Worm (Caenorhabditis elegans): ENCODE measurements around the gene exp-1.

exp-1 gene

ce11 chrII:6181337-6181736 lies 20.4 kb upstream of the exp-1 start:
- TF ChIP-seq T22C8.4 (GFP tag; IDR thresholded peaks at IDR 0.05) (no peak), flt-1 (GFP tag; IDR thresholded peaks at IDR 0.05) (no peak), med-1 (GFP tag; optimal IDR thresholded peaks at IDR 0.05; ENCODE audit: insufficient read depth) (no peak), ztf-23 (GFP tag; IDR thresholded peaks at IDR 0.05) (no peak)

DNA sequence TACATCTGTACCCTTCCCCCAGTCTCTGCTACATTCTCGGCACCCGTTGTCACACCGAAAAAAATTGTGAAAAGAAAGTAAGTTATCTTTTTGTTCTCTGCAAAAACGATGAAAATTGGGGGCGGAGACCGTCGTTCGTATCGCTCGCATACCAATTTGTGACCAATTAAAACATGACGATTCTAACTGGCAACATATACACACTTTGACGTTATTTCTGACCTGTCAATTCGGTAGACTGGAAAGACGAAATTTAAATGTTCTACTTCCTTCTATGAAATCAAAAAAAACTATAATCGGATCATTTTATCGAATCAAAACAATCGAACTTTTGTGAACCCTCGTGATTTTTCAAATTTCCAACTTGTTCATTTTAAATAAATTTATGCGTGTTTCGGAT lies 19.7 kb upstream of the exp-1 start:
- no peak for TF ChIP-seq T22C8.4 (GFP tag; IDR thresholded peaks at IDR 0.05)
- no peak for TF ChIP-seq med-1 (GFP tag; optimal IDR thresholded peaks at IDR 0.05; ENCODE audit: insufficient read depth)
- no peak for TF ChIP-seq tab-1 (GFP tag; IDR thresholded peaks at IDR 0.05)
- no peak for TF ChIP-seq ref-1 (GFP tag; conservative IDR thresholded peaks at IDR 0.05)
- TF ChIP-seq ztf-29 (GFP tag; IDR thresholded peaks at IDR 0.05): no peak

- TF ChIP-seq ztf-23 (GFP tag; IDR thresholded peaks at IDR 0.05): no peak
- TF ChIP-seq klf-2 (GFP tag; conservative IDR thresholded peaks at IDR 0.05): no peak
- TF ChIP-seq med-1 (GFP tag; optimal IDR thresholded peaks at IDR 0.05; ENCODE audit: insufficient read depth): no peak
- no peak for TF ChIP-seq ref-1 (GFP tag; conservative IDR thresholded peaks at IDR 0.05)
- TF ChIP-seq flt-1 (GFP tag; IDR thresholded peaks at IDR 0.05): no peak
- TF ChIP-seq cog-1 (tag; optimal IDR thresholded peaks at IDR 0.05): no peak
Observed at ce11 chrII:6179531-6179930, 18.6 kb upstream of the exp-1 start, which contains the start of gene F40H3.1. Gene F40H3.1, plus strand, starts transcription at chrII:6179831.

ce11 chrII:6178743-6179129 lies 17.8 kb upstream of the exp-1 start:
- no peak for TF ChIP-seq klf-2 (GFP tag; conservative IDR thresholded peaks at IDR 0.05)
- TF ChIP-seq tab-1 (GFP tag; IDR thresholded peaks at IDR 0.05): no peak
- TF ChIP-seq ref-1 (GFP tag; conservative IDR thresholded peaks at IDR 0.05): no peak
- TF ChIP-seq ztf-23 (GFP tag; IDR thresholded peaks at IDR 0.05): no peak
- TF ChIP-seq flt-1 (GFP tag; IDR thresholded peaks at IDR 0.05): no peak
- no peak for TF ChIP-seq ztf-29 (GFP tag; IDR thresholded peaks at IDR 0.05)
- TF ChIP-seq T22C8.4 (GFP tag; IDR thresholded peaks at IDR 0.05): no peak

DNA sequence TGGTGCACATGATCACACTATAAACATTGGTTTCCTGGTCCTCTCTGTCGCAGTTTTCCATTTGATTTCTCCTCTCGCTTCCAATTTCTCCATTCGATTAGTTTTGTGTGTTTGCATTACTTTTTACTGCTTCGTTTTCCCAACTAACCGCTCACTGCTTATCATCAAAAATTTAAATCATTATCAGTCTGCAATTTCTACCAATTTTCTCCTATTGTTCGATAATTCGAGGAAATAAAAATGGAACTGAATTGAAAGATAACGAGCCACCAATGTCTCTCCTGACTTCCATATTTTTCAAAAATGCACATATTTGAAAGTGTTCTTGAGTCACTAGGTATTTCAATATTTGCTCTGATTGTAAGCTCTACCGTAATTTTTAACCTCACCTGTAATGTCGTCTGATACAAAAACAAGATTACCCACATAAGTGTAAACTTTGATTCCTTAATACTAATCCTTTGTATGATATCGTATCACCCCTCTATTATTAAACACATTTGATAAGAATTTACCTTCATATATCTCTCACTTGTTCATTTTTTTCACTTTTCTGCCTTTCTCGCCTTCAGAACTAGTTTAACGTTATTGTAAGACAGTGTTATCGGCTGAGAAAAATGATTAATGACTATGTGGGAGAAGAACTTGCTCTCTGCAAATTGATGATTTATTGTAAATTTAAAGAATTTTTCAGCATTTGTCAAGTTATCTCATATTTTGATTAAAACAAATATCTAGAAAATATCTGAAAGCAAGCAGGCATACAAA lies 17.3 kb upstream of the exp-1 start:
- no peak for TF ChIP-seq ztf-23 (GFP tag; IDR thresholded peaks at IDR 0.05)
- no peak for TF ChIP-seq T22C8.4 (GFP tag; IDR thresholded peaks at IDR 0.05)
- TF ChIP-seq cog-1 (tag; optimal IDR thresholded peaks at IDR 0.05): no peak
- no peak for TF ChIP-seq tab-1 (GFP tag; IDR thresholded peaks at IDR 0.05)
- TF ChIP-seq med-1 (GFP tag; optimal IDR thresholded peaks at IDR 0.05; ENCODE audit: insufficient read depth): no peak
- TF ChIP-seq flt-1 (GFP tag; IDR thresholded peaks at IDR 0.05): no peak
- no peak for TF ChIP-seq ztf-29 (GFP tag; IDR thresholded peaks at IDR 0.05)
- TF ChIP-seq ref-1 (GFP tag; conservative IDR thresholded peaks at IDR 0.05): no peak
- TF ChIP-seq klf-2 (GFP tag; conservative IDR thresholded peaks at IDR 0.05): no peak

ce11 chrII:6176154-6176897 lies 15.4 kb upstream of the exp-1 start:
- TF ChIP-seq tab-1 (GFP tag; IDR thresholded peaks at IDR 0.05) (no peak), T22C8.4 (GFP tag; IDR thresholded peaks at IDR 0.05) (no peak), klf-2 (GFP tag; conservative IDR thresholded peaks at IDR 0.05) (no peak), med-1 (GFP tag; optimal IDR thresholded peaks at IDR 0.05; ENCODE audit: insufficient read depth) (no peak)

ce11 chrII:6175027-6175426 lies 14.1 kb upstream of the exp-1 start:
- TF ChIP-seq cog-1 (tag; optimal IDR thresholded peaks at IDR 0.05) (no peak), med-1 (GFP tag; optimal IDR thresholded peaks at IDR 0.05; ENCODE audit: insufficient read depth) (no peak), ztf-23 (GFP tag; IDR thresholded peaks at IDR 0.05) (no peak), ref-1 (GFP tag; conservative IDR thresholded peaks at IDR 0.05) (no peak), ztf-29 (GFP tag; IDR thresholded peaks at IDR 0.05) (no peak), T22C8.4 (GFP tag; IDR thresholded peaks at IDR 0.05) (no peak)

- TF ChIP-seq ztf-23 (GFP tag; IDR thresholded peaks at IDR 0.05) (no peak), ref-1 (GFP tag; conservative IDR thresholded peaks at IDR 0.05) (no peak), klf-2 (GFP tag; conservative IDR thresholded peaks at IDR 0.05) (no peak), med-1 (GFP tag; optimal IDR thresholded peaks at IDR 0.05; ENCODE audit: insufficient read depth) (no peak)
Observed at ce11 chrII:6173400-6173799, 12.5 kb upstream of the exp-1 start, which contains the start of gene F40H3.2. Gene F40H3.2, plus strand, starts transcription at chrII:6173649.

DNA sequence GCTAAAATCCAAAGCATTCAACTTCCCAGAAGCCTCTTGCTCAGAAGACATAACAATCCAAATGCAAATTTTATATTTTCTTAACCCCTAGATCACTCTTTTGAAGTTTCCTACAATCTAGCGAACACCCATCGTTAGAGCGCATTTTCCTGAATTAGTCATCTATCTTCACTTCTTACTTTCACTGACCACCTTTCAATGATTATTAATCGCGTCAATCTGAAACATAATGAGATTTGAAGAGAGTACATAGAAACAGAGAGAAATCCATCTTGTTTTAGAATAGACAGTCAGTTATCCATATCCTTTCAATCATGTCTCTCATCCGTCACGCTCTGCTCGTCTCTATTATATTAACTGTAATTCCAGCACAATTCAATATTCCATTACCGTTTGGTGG lies 10.3 kb upstream of the exp-1 start, which contains the start of gene F40H3.3:
Gene F40H3.3 (plus strand): TSS at position 280 of the 400 bp plus-strand sequence.
- TF ChIP-seq flt-1 (GFP tag; IDR thresholded peaks at IDR 0.05): no peak
- no peak for TF ChIP-seq ref-1 (GFP tag; conservative IDR thresholded peaks at IDR 0.05)
- no peak for TF ChIP-seq ztf-29 (GFP tag; IDR thresholded peaks at IDR 0.05)
- no peak for TF ChIP-seq ztf-23 (GFP tag; IDR thresholded peaks at IDR 0.05)
- no peak for TF ChIP-seq cog-1 (tag; optimal IDR thresholded peaks at IDR 0.05)
- TF ChIP-seq klf-2 (GFP tag; conservative IDR thresholded peaks at IDR 0.05): no peak
- no peak for TF ChIP-seq med-1 (GFP tag; optimal IDR thresholded peaks at IDR 0.05; ENCODE audit: insufficient read depth)
- TF ChIP-seq T22C8.4 (GFP tag; IDR thresholded peaks at IDR 0.05): no peak
- TF ChIP-seq tab-1 (GFP tag; IDR thresholded peaks at IDR 0.05): no peak

ce11 chrII:6170236-6170635 lies 9.3 kb upstream of the exp-1 start:
- TF ChIP-seq flt-1 (GFP tag; IDR thresholded peaks at IDR 0.05) (no peak), T22C8.4 (GFP tag; IDR thresholded peaks at IDR 0.05) (no peak), ztf-23 (GFP tag; IDR thresholded peaks at IDR 0.05) (no peak), cog-1 (tag; optimal IDR thresholded peaks at IDR 0.05) (no peak), ztf-29 (GFP tag; IDR thresholded peaks at IDR 0.05) (no peak), med-1 (GFP tag; optimal IDR thresholded peaks at IDR 0.05; ENCODE audit: insufficient read depth) (no peak), ref-1 (GFP tag; conservative IDR thresholded peaks at IDR 0.05) (no peak), tab-1 (GFP tag; IDR thresholded peaks at IDR 0.05) (no peak), klf-2 (GFP tag; conservative IDR thresholded peaks at IDR 0.05) (no peak)

Data from whole organism, midembryonic.